Worm (Caenorhabditis elegans): ENCODE data around the gene lec-4.

lec-4 gene

ce11 chrIII:3820134-3820533, 47.0 kb upstream of the lec-4 start (continued):
- TF ChIP-seq hlh-13 (GFP tag; optimal IDR thresholded peaks at IDR 0.05) (no peak), C08G9.2 (tag; optimal IDR thresholded peaks at IDR 0.05) (peak; percentile 23), elt-2 (tag; optimal IDR thresholded peaks at IDR 0.05) (peak; percentile 21), Y22D7AL.16 (tag; optimal IDR thresholded peaks at IDR 0.05) (no peak), hlh-6 (tag; optimal IDR thresholded peaks at IDR 0.05) (no peak), tbx-2 (tag; optimal IDR thresholded peaks at IDR 0.05) (peak; percentile 71), unc-42 (tag; optimal IDR thresholded peaks at IDR 0.05) (peak; percentile 40), K02D7.2 (tag; optimal IDR thresholded peaks at IDR 0.05) (no peak), ceh-31 (tag; optimal IDR thresholded peaks at IDR 0.05) (peak; percentile 81), ceh-9 (tag; optimal IDR thresholded peaks at IDR 0.05) (no peak), che-1 (tag; optimal IDR thresholded peaks at IDR 0.05) (no peak), ceh-6 (GFP tag; optimal IDR thresholded peaks at IDR 0.05) (no peak), ztf-16 (tag; optimal IDR thresholded peaks at IDR 0.05) (no peak), ttx-3 (tag; optimal IDR thresholded peaks at IDR 0.05) (no peak), ahr-1 (tag; optimal IDR thresholded peaks at IDR 0.05) (no peak), ref-2 (tag; optimal IDR thresholded peaks at IDR 0.05) (peak; percentile 69), ceh-19 (GFP tag; optimal IDR thresholded peaks at IDR 0.05) (peak; percentile 20), sox-2 (GFP tag; IDR thresholded peaks at IDR 0.05) (no peak), zip-5 (tag; optimal IDR thresholded peaks at IDR 0.05) (no peak), pha-2 (tag; optimal IDR thresholded peaks at IDR 0.05) (no peak), mec-3 (tag; optimal IDR thresholded peaks at IDR 0.05; ENCODE audit: borderline replicate concordance) (no peak), pax-1 (tag; optimal IDR thresholded peaks at IDR 0.05) (no peak), eyg-1 (tag; optimal IDR thresholded peaks at IDR 0.05) (no peak)

ce11 chrIII:3819579-3819978, 46.5 kb upstream of the lec-4 start, which contains the start of gene dpy-27:
TSS of gene dpy-27 (minus strand) at chrIII:3819679.
- TF ChIP-seq unc-42 (tag; optimal IDR thresholded peaks at IDR 0.05) = no peak
- TF ChIP-seq pat-9 (tag; optimal IDR thresholded peaks at IDR 0.05) = no peak
- TF ChIP-seq ceh-22 (tag; optimal IDR thresholded peaks at IDR 0.05) = no peak
- no peak for TF ChIP-seq dmd-4 (tag; optimal IDR thresholded peaks at IDR 0.05; ENCODE audit: borderline replicate concordance)
- TF ChIP-seq sox-4 (tag; optimal IDR thresholded peaks at IDR 0.05) = no peak
- TF ChIP-seq tbx-2 (tag; optimal IDR thresholded peaks at IDR 0.05) = no peak
- no peak for TF ChIP-seq syd-9 (tag; optimal IDR thresholded peaks at IDR 0.05)
- TF ChIP-seq unc-86 (tag; optimal IDR thresholded peaks at IDR 0.05) = no peak
- no peak for TF ChIP-seq pqm-1 (tag; optimal IDR thresholded peaks at IDR 0.05)
- TF ChIP-seq ceh-45 (GFP tag; IDR thresholded peaks at IDR 0.05) = no peak
- no peak for TF ChIP-seq ceh-48 (tag; optimal IDR thresholded peaks at IDR 0.05)
- TF ChIP-seq elt-2 (tag; optimal IDR thresholded peaks at IDR 0.05) = no peak
- no peak for TF ChIP-seq gmeb-2 (tag; optimal IDR thresholded peaks at IDR 0.05)
- no peak for TF ChIP-seq nfya-1 (tag; optimal IDR thresholded peaks at IDR 0.05)
- TF ChIP-seq ceh-18 (tag; optimal IDR thresholded peaks at IDR 0.05) = no peak
- TF ChIP-seq ttx-3 (tag; optimal IDR thresholded peaks at IDR 0.05) = no peak
- TF ChIP-seq F13H6.1 (tag; optimal IDR thresholded peaks at IDR 0.05) = no peak
- no peak for TF ChIP-seq madf-2 (tag; optimal IDR thresholded peaks at IDR 0.05)
- TF ChIP-seq npax-4 (tag; optimal IDR thresholded peaks at IDR 0.05) = no peak
- TF ChIP-seq lim-6 (tag; optimal IDR thresholded peaks at IDR 0.05) = no peak

ce11 chrIII:3814421-3814820, 41.3 kb upstream of the lec-4 start:
- TF ChIP-seq pha-4 (tag; optimal IDR thresholded peaks at IDR 0.05) (no peak), unc-55 (GFP tag; optimal IDR thresholded peaks at IDR 0.05) (no peak), hlh-30 (tag; optimal IDR thresholded peaks at IDR 0.05; ENCODE audit: insufficient read depth) (no peak), pqm-1 (tag; optimal IDR thresholded peaks at IDR 0.05) (no peak), ceh-48 (tag; optimal IDR thresholded peaks at IDR 0.05) (no peak), mec-3 (tag; optimal IDR thresholded peaks at IDR 0.05; ENCODE audit: borderline replicate concordance) (no peak), hlh-13 (GFP tag; optimal IDR thresholded peaks at IDR 0.05) (no peak), ceh-31 (tag; optimal IDR thresholded peaks at IDR 0.05) (no peak), Y22D7AL.16 (tag; optimal IDR thresholded peaks at IDR 0.05) (no peak), hlh-15 (tag; optimal IDR thresholded peaks at IDR 0.05) (no peak), fax-1 (tag; optimal IDR thresholded peaks at IDR 0.05) (no peak), ceh-14 (tag; optimal IDR thresholded peaks at IDR 0.05) (no peak), elt-2 (tag; optimal IDR thresholded peaks at IDR 0.05) (no peak), C08G9.2 (tag; optimal IDR thresholded peaks at IDR 0.05) (no peak), lim-6 (tag; optimal IDR thresholded peaks at IDR 0.05) (no peak), unc-3 (GFP tag; conservative IDR thresholded peaks at IDR 0.05) (no peak), unc-3 (tag; optimal IDR thresholded peaks at IDR 0.05) (no peak), ceh-18 (tag; optimal IDR thresholded peaks at IDR 0.05) (no peak), ceh-45 (GFP tag; IDR thresholded peaks at IDR 0.05) (no peak)
